Fruit fly (Drosophila melanogaster) whole organism, embryonic: ENCODE data around the gene CG13917.

Source experiments
- Atf-2 ChIP-seq: fragments of 200-800 bp; sonication (Bioruptor generic); optimal IDR thresholded peaks from 2 replicates; lab custom pipeline; 2016; ENCODE audit warnings: missing biosample characterization, missing genetic modification characterization
- Atf3 ChIP-seq: fragments of 200-800 bp; sonication (Bioruptor generic); optimal IDR thresholded peaks from 3 replicates; lab custom pipeline; 2016; ENCODE audit warnings: missing biosample characterization, missing genetic modification characterization
- Bdp1 ChIP-seq: fragments of 200-800 bp; sonication (Bioruptor generic); optimal IDR thresholded peaks from 3 replicates; lab custom pipeline; 2016; ENCODE audit warnings: missing biosample characterization, missing genetic modification characterization
- Bgb ChIP-seq: fragments of 200-800 bp; sonication (Bioruptor generic); IDR thresholded peaks from 2 replicates; pipeline ENCODE4 v1.3.6; 2022; ENCODE audit warnings: missing biosample characterization, missing genetic modification characterization; ENCODE audit not compliant: partially characterized antibody
- CG10321 ChIP-seq: fragments of 200-800 bp; sonication (Bioruptor generic); IDR thresholded peaks from 2 replicates; pipeline ENCODE4 v1.3.6; 2022; ENCODE audit warnings: missing biosample characterization, missing genetic modification characterization
- CG10654 ChIP-seq: fragments of 200-800 bp; sonication (Bioruptor generic); optimal IDR thresholded peaks from 2 replicates; lab custom pipeline; 2016; ENCODE audit warnings: missing biosample characterization, missing genetic modification characterization
- CG12104 ChIP-seq: fragments of 200-800 bp; sonication (Bioruptor generic); optimal IDR thresholded peaks from 3 replicates; lab custom pipeline; 2016; ENCODE audit warnings: missing biosample characterization, missing genetic modification characterization
- CG12744 ChIP-seq: fragments of 200-800 bp; sonication (Bioruptor generic); optimal IDR thresholded peaks from 2 replicates; lab custom pipeline; 2016; ENCODE audit warnings: missing biosample characterization, missing genetic modification characterization
- CG13775 ChIP-seq: fragments of 200-800 bp; sonication (Bioruptor generic); optimal IDR thresholded peaks from 3 replicates; lab custom pipeline; 2017; ENCODE audit warnings: missing biosample characterization, mild to moderate bottlenecking, missing genetic modification characterization
- CG17568 ChIP-seq: fragments of 200-800 bp; sonication (Bioruptor generic); optimal IDR thresholded peaks from 2 replicates; lab custom pipeline; 2018; ENCODE audit warnings: missing biosample characterization, mild to moderate bottlenecking, missing genetic modification characterization, moderate library complexity
- CG31441 ChIP-seq: fragments of 200-800 bp; sonication (Bioruptor generic); IDR thresholded peaks from 2 replicates; pipeline ENCODE4 v1.3.6; 2022; ENCODE audit warnings: missing biosample characterization, missing genetic modification characterization
- CG32767 ChIP-seq: fragments of 200-800 bp; sonication (Bioruptor generic); IDR thresholded peaks from 2 replicates; pipeline ENCODE4 v1.3.6; 2022; ENCODE audit warnings: missing biosample characterization, missing genetic modification characterization
- CG32772 ChIP-seq: fragments of 200-800 bp; sonication (Bioruptor generic); IDR thresholded peaks from 2 replicates; pipeline ENCODE4 v1.3.6; 2022; ENCODE audit warnings: missing biosample characterization, missing genetic modification characterization
- CG34422 ChIP-seq: fragments of 200-800 bp; sonication (Bioruptor generic); IDR thresholded peaks from 3 replicates; pipeline ENCODE4 v1.3.6; 2022; ENCODE audit warnings: missing biosample characterization, missing genetic modification characterization
- CG4404 ChIP-seq: fragments of 200-800 bp; sonication (Bioruptor generic); IDR thresholded peaks from 2 replicates; pipeline ENCODE4 v1.3.6; 2022; ENCODE audit warnings: missing biosample characterization, missing genetic modification characterization
- CG6765 ChIP-seq: fragments of 200-800 bp; sonication (Bioruptor generic); optimal IDR thresholded peaks from 3 replicates; lab custom pipeline; 2017; ENCODE audit warnings: missing biosample characterization, mild to moderate bottlenecking, missing genetic modification characterization
- CG7271 ChIP-seq: fragments of 200-800 bp; sonication (Bioruptor generic); optimal IDR thresholded peaks from 2 replicates; lab custom pipeline; 2018; ENCODE audit warnings: missing biosample characterization, mild to moderate bottlenecking, missing genetic modification characterization, moderate library complexity
- CG7928 ChIP-seq: fragments of 200-800 bp; sonication (Bioruptor generic); optimal IDR thresholded peaks from 2 replicates; lab custom pipeline; 2017; ENCODE audit warnings: missing biosample characterization, mild to moderate bottlenecking, missing genetic modification characterization
- CG9727 ChIP-seq: fragments of 200-800 bp; sonication (Bioruptor generic); optimal IDR thresholded peaks from 3 replicates; lab custom pipeline; 2017; ENCODE audit warnings: missing biosample characterization, mild to moderate bottlenecking, missing genetic modification characterization
- CG9817 ChIP-seq: fragments of 200-800 bp; sonication (Bioruptor generic); optimal IDR thresholded peaks from 2 replicates; lab custom pipeline; 2018; ENCODE audit warnings: missing biosample characterization, mild to moderate bottlenecking, missing genetic modification characterization, moderate library complexity
- CG9932 ChIP-seq: fragments of 200-800 bp; sonication (Bioruptor generic); IDR thresholded peaks from 2 replicates; pipeline ENCODE4 v1.3.6; 2022; ENCODE audit warnings: missing biosample characterization, missing genetic modification characterization
- Dp ChIP-seq: fragments of 200-800 bp; sonication (Bioruptor generic); optimal IDR thresholded peaks from 2 replicates; lab custom pipeline; 2018; ENCODE audit warnings: missing biosample characterization, mild to moderate bottlenecking, missing genetic modification characterization, moderate library complexity
- Dref ChIP-seq: fragments of 200-800 bp; sonication (Bioruptor generic); IDR thresholded peaks from 2 replicates; pipeline ENCODE4 v1.3.6; 2022; ENCODE audit warnings: missing biosample characterization, missing genetic modification characterization
- Fer3 ChIP-seq: fragments of 200-800 bp; sonication (Bioruptor generic); optimal IDR thresholded peaks from 2 replicates; lab custom pipeline; 2018; ENCODE audit warnings: missing biosample characterization, mild to moderate bottlenecking, missing genetic modification characterization, moderate library complexity
- HLH54F ChIP-seq: fragments of 200-800 bp; sonication (Bioruptor generic); optimal IDR thresholded peaks from 3 replicates; lab custom pipeline; 2016; ENCODE audit warnings: missing biosample characterization, missing genetic modification characterization
- HLHmδ ChIP-seq: fragments of 200-800 bp; sonication (Bioruptor generic); optimal IDR thresholded peaks from 2 replicates; lab custom pipeline; 2018; ENCODE audit warnings: missing biosample characterization, mild to moderate bottlenecking, missing genetic modification characterization, moderate library complexity
- Hr51 ChIP-seq, 2 experiments: fragments of 200-800 bp; sonication (Bioruptor generic); optimal IDR thresholded peaks; 2 replicates in 1 of 2; 3 replicates in 1 of 2; lab custom pipeline; 2016 to 2018; ENCODE audit warnings: missing biosample characterization in 2 of 2, missing genetic modification characterization in 2 of 2, mild to moderate bottlenecking in 1 of 2, moderate library complexity in 1 of 2
- Med ChIP-seq: fragments of 200-800 bp; sonication (Bioruptor generic); peaks from one replicate; lab custom pipeline; 2016; ENCODE audit warnings: missing biosample characterization, missing genetic modification characterization, mild to moderate bottlenecking, inconsistent platforms, moderate library complexity
- NK7.1 ChIP-seq: fragments of 200-800 bp; sonication (Bioruptor generic); optimal IDR thresholded peaks from 3 replicates; lab custom pipeline; 2016; ENCODE audit warnings: missing biosample characterization, missing genetic modification characterization
- Side ChIP-seq: fragments of 200-800 bp; sonication (Bioruptor generic); optimal IDR thresholded peaks from 2 replicates; lab custom pipeline; 2016; ENCODE audit warnings: missing biosample characterization, missing genetic modification characterization
- Xrp1 ChIP-seq: fragments of 200-800 bp; sonication (Bioruptor generic); IDR thresholded peaks from 2 replicates; pipeline ENCODE4 v1.3.6; 2022; ENCODE audit warnings: missing biosample characterization, missing genetic modification characterization
- al ChIP-seq: fragments of 200-800 bp; sonication (Bioruptor generic); IDR thresholded peaks from 2 replicates; pipeline ENCODE4 v1.3.6; 2022; ENCODE audit warnings: missing biosample characterization, missing genetic modification characterization
- chn ChIP-seq: fragments of 200-800 bp; sonication (Bioruptor generic); optimal IDR thresholded peaks from 2 replicates; lab custom pipeline; 2016; ENCODE audit warnings: missing biosample characterization, missing genetic modification characterization
- danr ChIP-seq: fragments of 200-800 bp; sonication (Bioruptor generic); IDR thresholded peaks from 2 replicates; pipeline ENCODE4 v1.3.6; 2022; ENCODE audit warnings: missing biosample characterization, missing genetic modification characterization
- disco-r ChIP-seq: fragments of 200-800 bp; sonication (Bioruptor generic); optimal IDR thresholded peaks from 2 replicates; lab custom pipeline; 2016; ENCODE audit warnings: missing biosample characterization, missing genetic modification characterization
- dmrt99B ChIP-seq: fragments of 200-800 bp; sonication (Bioruptor generic); optimal IDR thresholded peaks from 2 replicates; lab custom pipeline; 2018; ENCODE audit warnings: missing biosample characterization, mild to moderate bottlenecking, missing genetic modification characterization, moderate library complexity
- en ChIP-seq: fragments of 200-800 bp; sonication (Bioruptor generic); optimal IDR thresholded peaks from 2 replicates; lab custom pipeline; 2016; ENCODE audit warnings: missing biosample characterization, missing genetic modification characterization
- fd3F ChIP-seq: fragments of 200-800 bp; sonication (Bioruptor generic); optimal IDR thresholded peaks from 2 replicates; lab custom pipeline; 2018; ENCODE audit warnings: missing biosample characterization, mild to moderate bottlenecking, missing genetic modification characterization, moderate library complexity
- gsb-n ChIP-seq: fragments of 200-800 bp; sonication (Bioruptor generic); optimal IDR thresholded peaks from 3 replicates; lab custom pipeline; 2018; ENCODE audit warnings: missing biosample characterization, mild to moderate bottlenecking, missing genetic modification characterization
- gt ChIP-seq: fragments of 200-800 bp; sonication (Bioruptor generic); IDR thresholded peaks from 2 replicates; pipeline ENCODE4 v1.3.6; 2022; ENCODE audit warnings: missing biosample characterization, missing genetic modification characterization
- hb ChIP-seq: fragments of 200-800 bp; sonication (Bioruptor generic); IDR thresholded peaks from 3 replicates; pipeline ENCODE4 v1.3.6; 2022; ENCODE audit warnings: missing biosample characterization, missing genetic modification characterization; ENCODE audit not compliant: partially characterized antibody
- jumu ChIP-seq: fragments of 200-800 bp; sonication (Bioruptor generic); optimal IDR thresholded peaks from 3 replicates; lab custom pipeline; 2016; ENCODE audit warnings: missing biosample characterization, missing genetic modification characterization
- kah ChIP-seq: fragments of 200-800 bp; sonication (Bioruptor generic); optimal IDR thresholded peaks from 2 replicates; lab custom pipeline; 2018; ENCODE audit warnings: missing biosample characterization, mild to moderate bottlenecking, missing genetic modification characterization
- ken ChIP-seq: fragments of 200-800 bp; sonication (Bioruptor generic); IDR thresholded peaks from 3 replicates; pipeline ENCODE4 v1.3.6; 2022; ENCODE audit warnings: missing biosample characterization, missing genetic modification characterization
- pum ChIP-seq: fragments of 200-800 bp; sonication (Bioruptor generic); optimal IDR thresholded peaks from 2 replicates; lab custom pipeline; 2016; ENCODE audit warnings: missing biosample characterization, missing genetic modification characterization
- sens-2 ChIP-seq: fragments of 200-800 bp; sonication (Bioruptor generic); IDR thresholded peaks from 2 replicates; pipeline ENCODE4 v1.3.6; 2022; ENCODE audit warnings: missing biosample characterization, missing genetic modification characterization
- slou ChIP-seq: fragments of 200-800 bp; sonication (Bioruptor generic); optimal IDR thresholded peaks from 3 replicates; lab custom pipeline; 2016; ENCODE audit warnings: missing biosample characterization, missing genetic modification characterization
- sr ChIP-seq: fragments of 200-800 bp; sonication (Bioruptor generic); IDR thresholded peaks from 3 replicates; pipeline ENCODE4 v1.3.6; 2022; ENCODE audit warnings: missing biosample characterization, missing genetic modification characterization
- tgo ChIP-seq: fragments of 200-800 bp; sonication (Bioruptor generic); IDR thresholded peaks from 3 replicates; pipeline ENCODE4 v1.3.6; 2022; ENCODE audit warnings: missing biosample characterization, missing genetic modification characterization
- vnd ChIP-seq: fragments of 200-800 bp; sonication (Bioruptor generic); IDR thresholded peaks from 3 replicates; pipeline ENCODE4 v1.3.6; 2022; ENCODE audit warnings: missing biosample characterization, missing genetic modification characterization; ENCODE audit not compliant: partially characterized antibody
- wdn ChIP-seq: fragments of 200-800 bp; sonication (Bioruptor generic); IDR thresholded peaks from 2 replicates; pipeline ENCODE4 v1.3.6; 2022; ENCODE audit warnings: missing biosample characterization, missing genetic modification characterization

CG13917 gene

dm6 chr3L:1647276-1647919 is 70.9 kb downstream of the CG13917 start, which contains the start of the genes CG17249 and Bro (continued):
- TF ChIP-seq CG9727 (GFP tag; lab: Kevin White, UChicago) = no peak
- TF ChIP-seq tgo (GFP tag; lab: Robert Waterston, UW) = no peak
- no peak for TF ChIP-seq slou (GFP tag; lab: Kevin White, UChicago)
- no peak for TF ChIP-seq CG12744 (GFP tag; lab: Kevin White, UChicago)
- peak; percentile 98 for TF ChIP-seq Dp (GFP tag; lab: Kevin White, UChicago)
- TF ChIP-seq vnd (GFP tag; lab: Robert Waterston, UW) = 0 out of 3 replicates have a peak, but pooled peaks have one; percentile 10
- TF ChIP-seq wdn (GFP tag; lab: Robert Waterston, UW) = no peak
- TF ChIP-seq ken (GFP tag; lab: Robert Waterston, UW) = peak; percentile 69
- TF ChIP-seq CG7928 (GFP tag; lab: Kevin White, UChicago) = no peak
- peak; percentile 55 for TF ChIP-seq HLH54F (GFP tag; lab: Kevin White, UChicago)
- no peak for TF ChIP-seq CG31441 (GFP tag; lab: Robert Waterston, UW)
- peak; percentile 42 for TF ChIP-seq chn (GFP tag; lab: Kevin White, UChicago)
- TF ChIP-seq sr (GFP tag; lab: Robert Waterston, UW) = no peak
- TF ChIP-seq CG32767 (GFP tag; lab: Robert Waterston, UW) = 0 out of 2 replicates have a peak, but pooled peaks have one; percentile 11
- TF ChIP-seq fd3F (GFP tag; lab: Kevin White, UChicago) = no peak
- TF ChIP-seq kah = peak; percentile 29
- peak; percentile 18 for TF ChIP-seq CG12104 (GFP tag; lab: Kevin White, UChicago)
- TF ChIP-seq Med (GFP tag; lab: Kevin White, UChicago) = peak; percentile 94
- TF ChIP-seq Dref (GFP tag; lab: Robert Waterston, UW) = peak; percentile 40; the same call in 1 of the 2 replicates
- no peak for TF ChIP-seq danr (GFP tag; lab: Robert Waterston, UW)
- TF ChIP-seq Xrp1 (GFP tag; lab: Robert Waterston, UW) = no peak
- no peak for TF ChIP-seq CG7271 (tag; lab: Kevin White, UChicago)
- TF ChIP-seq disco-r (GFP tag; lab: Kevin White, UChicago) = no peak
- peak; percentile 61 for TF ChIP-seq Bgb (GFP tag; lab: Robert Waterston, UW)
- no peak for TF ChIP-seq hb
- peak; percentile 16 for TF ChIP-seq CG9817 (tag; lab: Kevin White, UChicago)
- no peak for TF ChIP-seq en (GFP tag; lab: Kevin White, UChicago)
- TF ChIP-seq CG10654 (GFP tag; lab: Kevin White, UChicago) = no peak
- TF ChIP-seq HLHmδ = no peak
- peak; percentile 68 for TF ChIP-seq CG9932 (GFP tag; lab: Robert Waterston, UW)
- no peak for TF ChIP-seq CG17568
- no peak for TF ChIP-seq Fer3 (tag; lab: Kevin White, UChicago)
- TF ChIP-seq gsb-n (tag; lab: Kevin White, UChicago) = no peak
- no peak for TF ChIP-seq gt (GFP tag; lab: Robert Waterston, UW)
- TF ChIP-seq CG6765 = no peak
- TF ChIP-seq Bdp1 (GFP tag; lab: Kevin White, UChicago) = peak; percentile 48
- no peak for TF ChIP-seq CG32772 (GFP tag; lab: Robert Waterston, UW)
- peak; percentile 28 for TF ChIP-seq NK7.1 (GFP tag; lab: Kevin White, UChicago)
- no peak for TF ChIP-seq Atf-2 (GFP tag; lab: Kevin White, UChicago)
- no peak for TF ChIP-seq Atf3 (GFP tag; lab: Kevin White, UChicago)
- peak; percentile 28; the same call in 1 of the 2 replicates for TF ChIP-seq CG10321 (GFP tag; lab: Robert Waterston, UW)
- TF ChIP-seq pum (GFP tag; lab: Kevin White, UChicago) = no peak
- TF ChIP-seq CG34422 = peak; percentile 49; the same call in 1 of the 3 replicates
- no peak for TF ChIP-seq CG13775 (GFP tag; lab: Kevin White, UChicago)
- TF ChIP-seq CG4404 = no peak
- no peak for TF ChIP-seq al (GFP tag; lab: Robert Waterston, UW)
- no peak for TF ChIP-seq dmrt99B (tag; lab: Kevin White, UChicago)
- TF ChIP-seq jumu (GFP tag; lab: Kevin White, UChicago) = peak; percentile 39
- no peak for TF ChIP-seq sens-2 (GFP tag; lab: Robert Waterston, UW)
- TF ChIP-seq Hr51 (GFP tag; optimal IDR thresholded peaks at IDR 0.05; lab: Kevin White, UChicago) = peak in 1 of 2 experiments; percentile 57
- TF ChIP-seq Side (GFP tag; lab: Kevin White, UChicago) = peak; percentile 24
